Worm (Caenorhabditis elegans) whole organism, L4 larva: ENCODE results near the gene nspe-5.
A peak's percentile ranks its signal among the peaks of the same experiment; 100 is the strongest.

Experiments used
- aha-1 ChIP-seq: fragments of 150-350 bp; peaks from one replicate; lab custom pipeline; 2014; ENCODE audit warnings: missing biosample characterization, missing genetic modification characterization
- fos-1 ChIP-seq: fragments of 150-350 bp; optimal IDR thresholded peaks from 2 replicates; lab custom pipeline; 2014; ENCODE audit warnings: missing biosample characterization, missing genetic modification characterization
- hif-1 ChIP-seq, 2 experiments: sonication (generic microtip); optimal IDR thresholded peaks; 2 replicates each; lab custom pipeline; 2016 to 2017; ENCODE audit warnings: missing compliant biosample characterization in 2 of 2, missing genetic modification characterization in 2 of 2, missing genetic modification reagents in 2 of 2, missing genotype in 2 of 2, mild to moderate bottlenecking in 1 of 2
- lir-3 ChIP-seq: sonication (generic microtip); optimal IDR thresholded peaks from 2 replicates; lab custom pipeline; 2016; ENCODE audit warnings: mild to moderate bottlenecking, missing genetic modification characterization, missing compliant biosample characterization
- madf-5 ChIP-seq, 2 experiments: fragments of 200-800 bp; sonication (Bioruptor generic); IDR thresholded peaks; 2 replicates each; pipeline ENCODE4 v1.3.6; 2022; ENCODE audit warnings: missing compliant biosample characterization in 2 of 2, missing genetic modification characterization in 2 of 2
- nhr-76 ChIP-seq: fragments of 150-350 bp; optimal IDR thresholded peaks from 2 replicates; lab custom pipeline; 2014; ENCODE audit warnings: missing biosample characterization, missing genetic modification characterization
- rbr-2 ChIP-seq: sonication (generic microtip); optimal IDR thresholded peaks from 2 replicates; lab custom pipeline; 2016; ENCODE audit warnings: missing genotype, missing genetic modification characterization, missing compliant biosample characterization
- unc-39 ChIP-seq: sonication (generic microtip); optimal IDR thresholded peaks from 2 replicates; lab custom pipeline; 2017; ENCODE audit warnings: missing biosample characterization, missing genetic modification characterization
- zag-1 ChIP-seq: fragments of 150-350 bp; optimal IDR thresholded peaks from 2 replicates; lab custom pipeline; 2014; ENCODE audit warnings: missing biosample characterization, missing genetic modification characterization

DNA sequence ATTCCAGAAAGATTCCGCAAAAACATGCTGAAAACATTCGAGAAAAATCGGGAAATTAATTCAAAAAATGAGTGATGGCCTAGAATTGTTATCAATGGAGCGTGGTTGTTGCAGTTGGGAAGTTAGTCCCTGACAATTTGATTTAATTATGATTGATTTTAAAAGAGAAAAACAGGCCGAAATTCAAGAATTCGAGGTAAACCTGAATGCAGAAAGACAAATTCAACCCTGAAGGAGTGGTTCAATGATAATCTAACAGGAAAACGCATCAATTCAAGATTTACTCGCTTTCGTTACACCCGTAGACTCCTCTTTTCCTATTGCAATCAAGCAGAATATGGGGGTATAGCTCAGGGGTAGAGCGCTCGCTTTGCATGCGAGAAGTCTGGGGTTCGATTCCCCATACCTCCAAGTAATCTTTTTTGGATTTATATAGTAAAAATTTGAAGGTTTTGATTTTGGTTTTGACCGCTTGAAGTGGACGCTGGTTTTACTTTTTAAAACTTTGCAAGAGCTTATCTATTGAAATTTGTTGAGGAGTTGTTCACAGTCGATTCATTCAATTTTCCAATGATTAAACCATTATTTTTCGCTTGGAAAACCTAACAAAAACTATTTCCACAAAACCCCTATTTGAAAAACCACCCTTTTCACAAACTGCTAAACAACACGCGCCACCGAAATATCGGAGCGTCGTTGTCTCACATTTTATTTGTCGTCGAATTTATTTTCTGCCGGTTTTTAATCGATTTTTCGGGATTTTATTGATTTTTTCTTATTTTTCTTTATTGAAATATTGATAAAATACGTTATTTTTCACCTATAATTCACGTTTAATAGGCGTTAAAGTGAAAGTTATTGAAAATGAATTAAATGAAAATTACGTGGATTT, 49.6 kb downstream of the nspe-5 start:
- TF ChIP-seq unc-39 (tag; lab: Kevin White, UChicago) (no peak), aha-1 (tag; lab: Kevin White, UChicago) (peak; percentile 58), fos-1 (tag; lab: Kevin White, UChicago) (no peak), lir-3 (tag; lab: Kevin White, UChicago) (peak; percentile 58), nhr-76 (tag; lab: Kevin White, UChicago) (peak; percentile 10), madf-5 (GFP tag; IDR thresholded peaks at IDR 0.05; lab: Robert Waterston, UW) (peak; percentile 38 to 71; a peak in 1 of 4 replicates), hif-1 (tag; optimal IDR thresholded peaks at IDR 0.05; lab: Kevin White, UChicago) (peak in 1 of 2 experiments; percentile 83), rbr-2 (tag; lab: Kevin White, UChicago) (peak; percentile 66), zag-1 (tag; lab: Kevin White, UChicago) (no peak)
